Fruit fly (Drosophila melanogaster): Measurements from ENCODE around the gene Actbeta.

DNA sequence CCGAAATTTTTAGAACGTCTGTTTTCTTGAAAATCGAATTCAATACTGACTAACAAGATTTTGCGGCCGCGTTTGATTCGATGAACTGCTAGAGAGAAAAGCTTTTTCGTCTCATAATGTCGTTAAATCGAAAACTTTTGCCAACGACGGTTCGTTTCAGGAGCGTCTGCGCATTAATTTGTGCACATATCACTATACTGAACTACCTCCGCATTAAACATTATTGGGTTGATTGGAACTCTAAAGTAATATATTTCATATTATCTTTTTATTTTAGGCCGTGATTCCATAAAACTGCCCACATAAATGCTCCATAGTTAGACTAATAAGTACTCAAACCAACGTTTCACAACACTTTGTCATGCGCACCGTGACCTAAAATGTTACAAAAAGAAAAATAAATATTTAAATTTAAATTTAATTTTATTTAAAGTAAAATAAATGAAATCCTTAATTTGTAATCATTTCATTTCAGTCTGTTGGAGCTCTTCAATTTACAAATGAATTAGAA, 30.9 kb downstream of the Actbeta start, which contains the start of gene CaMKII:
- TF ChIP-seq CTCF (optimal IDR thresholded peaks at IDR 0.05) (no peak), CG8478 (optimal IDR thresholded peaks at IDR 0.05) (no peak)

All from S2 (cell line).